Worm (Caenorhabditis elegans) whole organism, young adult: ENCODE data around the gene tsn-1.

Source experiments
- F33H1.4 ChIP-seq: fragments of 200-800 bp; sonication (Bioruptor generic); IDR thresholded peaks from 2 replicates; pipeline ENCODE4 v1.3.6; 2022; ENCODE audit warnings: missing genetic modification reagents, missing genetic modification characterization, missing compliant biosample characterization
- F57C9.4 ChIP-seq: sonication (generic microtip); optimal IDR thresholded peaks from 2 replicates; lab custom pipeline; 2017; ENCODE audit warnings: mild to moderate bottlenecking, missing genetic modification characterization, missing compliant biosample characterization
- T26A5.8 ChIP-seq: sonication (generic microtip); optimal IDR thresholded peaks from 2 replicates; lab custom pipeline; 2016; ENCODE audit warnings: missing genetic modification characterization, missing compliant biosample characterization
- Y56A3A.18 ChIP-seq: fragments of 200-800 bp; sonication (Bioruptor generic); IDR thresholded peaks from 2 replicates; pipeline ENCODE4 v1.3.6; 2022; ENCODE audit warnings: missing genetic modification reagents, missing genetic modification characterization, missing compliant biosample characterization
- ZK185.1 ChIP-seq: sonication (generic microtip); optimal IDR thresholded peaks from 2 replicates; lab custom pipeline; 2016; ENCODE audit warnings: mild to moderate bottlenecking, missing genetic modification characterization, missing compliant biosample characterization; ENCODE audit not compliant: poor library complexity, severe bottlenecking
- ama-1 ChIP-seq, 3 experiments: fragments of 150-350 bp in 1 of 3; sonication (generic microtip) in 2 of 3; optimal IDR thresholded peaks; 2 replicates each; lab custom pipeline; 2014 to 2018; ENCODE audit warnings: missing biosample characterization in 2 of 3, missing genetic modification characterization in 2 of 3, missing genetic modification reagents in 2 of 3
- aptf-3 ChIP-seq: fragments of 200-800 bp; sonication (Bioruptor generic); IDR thresholded peaks from 2 replicates; pipeline ENCODE4 v1.3.6; 2022; ENCODE audit warnings: missing genetic modification characterization, missing compliant biosample characterization
- bed-2 ChIP-seq: fragments of 200-800 bp; sonication (Bioruptor generic); IDR thresholded peaks from 2 replicates; pipeline ENCODE4 v1.3.6; 2022; ENCODE audit warnings: missing genetic modification reagents, missing genetic modification characterization, missing compliant biosample characterization
- ccch-3 ChIP-seq: fragments of 200-800 bp; sonication (Bioruptor generic); optimal IDR thresholded peaks from 2 replicates; lab custom pipeline; 2018; ENCODE audit warnings: mild to moderate bottlenecking, missing genetic modification characterization, missing compliant biosample characterization
- cebp-1 ChIP-seq, 2 experiments: fragments of 200-800 bp in 1 of 2; sonication (Bioruptor generic) in 1 of 2; sonication (generic microtip) in 1 of 2; IDR thresholded peaks in 1 of 2; optimal IDR thresholded peaks in 1 of 2; 2 replicates each; pipeline versions ENCODE4 v1.3.6 to Lab custom; 2017 to 2022; ENCODE audit warnings: missing compliant biosample characterization in 2 of 2, missing genetic modification characterization in 2 of 2, mild to moderate bottlenecking in 1 of 2, missing genetic modification reagents in 1 of 2, moderate library complexity in 1 of 2
- cebp-2 ChIP-seq: fragments of 200-800 bp; sonication (Bioruptor generic); IDR thresholded peaks from 2 replicates; pipeline ENCODE4 v1.3.6; 2022; ENCODE audit warnings: missing genetic modification characterization, missing compliant biosample characterization
- ceh-91 ChIP-seq: fragments of 200-800 bp; sonication (Bioruptor generic); IDR thresholded peaks from 2 replicates; pipeline ENCODE4 v1.3.6; 2022; ENCODE audit warnings: missing genetic modification reagents, missing genetic modification characterization, missing compliant biosample characterization
- efl-1 ChIP-seq: fragments of 150-350 bp; optimal IDR thresholded peaks from 2 replicates; lab custom pipeline; 2014; ENCODE audit warnings: missing biosample characterization, missing genetic modification reagents, missing genetic modification characterization
- egrh-3 ChIP-seq: fragments of 200-800 bp; sonication (Bioruptor generic); IDR thresholded peaks from 2 replicates; pipeline ENCODE4 v1.3.6; 2022; ENCODE audit warnings: missing genetic modification reagents, missing genetic modification characterization, missing compliant biosample characterization
- ets-4 ChIP-seq: fragments of 200-800 bp; sonication (Bioruptor generic); optimal IDR thresholded peaks from 2 replicates; lab custom pipeline; 2018; ENCODE audit warnings: mild to moderate bottlenecking, missing genetic modification characterization, missing compliant biosample characterization
- fkh-3 ChIP-seq: sonication (generic microtip); optimal IDR thresholded peaks from 2 replicates; lab custom pipeline; 2016; ENCODE audit warnings: mild to moderate bottlenecking, missing genetic modification characterization, missing compliant biosample characterization
- gei-17 ChIP-seq: fragments of 200-800 bp; sonication (Bioruptor generic); optimal IDR thresholded peaks from 2 replicates; lab custom pipeline; 2018; ENCODE audit warnings: mild to moderate bottlenecking, missing genetic modification characterization, missing compliant biosample characterization
- hlh-12 ChIP-seq: sonication (generic microtip); optimal IDR thresholded peaks from 2 replicates; lab custom pipeline; 2016; ENCODE audit warnings: missing genetic modification characterization, missing compliant biosample characterization
- lin-40 ChIP-seq: sonication (generic microtip); optimal IDR thresholded peaks from 2 replicates; lab custom pipeline; 2016; ENCODE audit warnings: missing genetic modification characterization, mild to moderate bottlenecking, missing compliant biosample characterization, missing genotype, missing genetic modification reagents
- lsl-1 ChIP-seq: fragments of 200-800 bp; sonication (Bioruptor generic); optimal IDR thresholded peaks from 2 replicates; lab custom pipeline; 2018; ENCODE audit warnings: mild to moderate bottlenecking, missing genetic modification characterization, moderate library complexity, missing compliant biosample characterization
- mcd-1 ChIP-seq: fragments of 200-800 bp; sonication (Bioruptor generic); IDR thresholded peaks from 2 replicates; pipeline ENCODE4 v1.3.6; 2022; ENCODE audit warnings: missing genetic modification reagents, missing genetic modification characterization, missing compliant biosample characterization
- mes-4 ChIP-seq: sonication (generic microtip); optimal IDR thresholded peaks from 2 replicates; lab custom pipeline; 2016; ENCODE audit warnings: missing genotype, missing genetic modification characterization, missing compliant biosample characterization
- mxl-1 ChIP-seq: sonication (generic microtip); optimal IDR thresholded peaks from 2 replicates; lab custom pipeline; 2016; ENCODE audit warnings: missing genetic modification characterization, missing compliant biosample characterization
- nhr-120 ChIP-seq: fragments of 200-800 bp; sonication (Bioruptor generic); IDR thresholded peaks from 2 replicates; pipeline ENCODE4 v1.3.6; 2022; ENCODE audit warnings: missing genetic modification characterization, missing compliant biosample characterization
- nhr-27 ChIP-seq: fragments of 200-800 bp; sonication (Bioruptor generic); optimal IDR thresholded peaks from 2 replicates; lab custom pipeline; 2018; ENCODE audit warnings: mild to moderate bottlenecking, missing genetic modification characterization, moderate library complexity, missing compliant biosample characterization
- nhr-80 ChIP-seq: sonication (generic microtip); optimal IDR thresholded peaks from 2 replicates; lab custom pipeline; 2016; ENCODE audit warnings: missing genetic modification characterization, missing compliant biosample characterization
- nhr-90 ChIP-seq: sonication (generic microtip); optimal IDR thresholded peaks from 2 replicates; lab custom pipeline; 2016; ENCODE audit warnings: missing genotype, mild to moderate bottlenecking, missing genetic modification characterization, missing compliant biosample characterization
- pbrm-1 ChIP-seq: fragments of 200-800 bp; sonication (Bioruptor generic); IDR thresholded peaks from 2 replicates; pipeline ENCODE4 v1.3.6; 2022; ENCODE audit warnings: missing genetic modification reagents, missing genetic modification characterization, missing compliant biosample characterization
- rcor-1 ChIP-seq: fragments of 200-800 bp; sonication (Bioruptor generic); IDR thresholded peaks from 2 replicates; pipeline ENCODE4 v1.3.6; 2022; ENCODE audit warnings: missing genetic modification reagents, missing genetic modification characterization, missing compliant biosample characterization
- snpc-4 ChIP-seq, 5 experiments: fragments of 150-350 bp in 1 of 5; sonication (generic microtip) in 4 of 5; optimal IDR thresholded peaks; 2 replicates each; lab custom pipeline; 2014 to 2018; ENCODE audit warnings: missing genetic modification characterization in 5 of 5, missing biosample characterization in 3 of 5, antibody characterized with exemption in 2 of 5, mild to moderate bottlenecking in 2 of 5, missing compliant biosample characterization in 2 of 5, missing genotype in 2 of 5, moderate library complexity in 2 of 5, missing genetic modification reagents in 1 of 5
- zfh-2 ChIP-seq: fragments of 200-800 bp; sonication (Bioruptor generic); conservative IDR thresholded peaks from 2 replicates; pipeline ENCODE4 v1.3.6; 2022; ENCODE audit warnings: missing genetic modification reagents, missing genetic modification characterization, missing compliant biosample characterization
- ztf-18 ChIP-seq: sonication (generic microtip); optimal IDR thresholded peaks from 2 replicates; lab custom pipeline; 2016; ENCODE audit warnings: missing genotype, mild to moderate bottlenecking, missing genetic modification characterization, missing compliant biosample characterization
- ztf-25 ChIP-seq: fragments of 200-800 bp; sonication (Bioruptor generic); IDR thresholded peaks from 2 replicates; pipeline ENCODE4 v1.3.6; 2022; ENCODE audit warnings: missing genetic modification reagents, missing genetic modification characterization, missing compliant biosample characterization

The tsn-1 gene

DNA sequence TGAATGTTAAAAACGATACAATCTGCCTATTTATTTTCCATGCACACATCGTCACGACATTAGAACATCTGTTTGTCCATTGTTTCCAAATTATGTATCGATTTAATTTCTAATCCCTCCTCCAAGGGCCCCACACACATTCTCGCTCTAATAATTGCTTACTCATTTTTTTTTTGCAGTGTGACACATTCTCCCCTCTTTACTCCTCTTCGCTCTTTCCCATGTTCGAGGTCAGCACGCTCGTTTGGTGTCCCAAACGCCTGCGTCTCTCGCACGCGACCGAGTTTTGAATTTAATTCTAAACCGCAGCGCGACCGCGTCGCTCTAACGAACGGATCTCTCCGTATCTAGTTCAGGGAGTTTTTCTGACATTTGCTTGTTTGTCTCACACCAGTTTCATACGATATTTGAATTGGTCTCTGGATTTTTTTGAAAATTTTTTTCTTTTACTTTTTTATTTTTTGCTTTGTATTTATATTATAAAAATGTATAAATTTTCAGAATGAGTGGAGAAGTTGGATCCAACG, 34.0 kb upstream of the tsn-1 start, which contains the start of the genes clec-140 and hmg-11 (continued):
- TF ChIP-seq cebp-1 (GFP tag; IDR thresholded peaks at IDR 0.05; lab: Robert Waterston, UW) = no peak
- no peak for TF ChIP-seq cebp-1 (tag; optimal IDR thresholded peaks at IDR 0.05; lab: Kevin White, UChicago)
- peak; percentile 77 for TF ChIP-seq nhr-80 (tag; lab: Kevin White, UChicago)
- no peak for TF ChIP-seq snpc-4 (GFP tag; optimal IDR thresholded peaks at IDR 0.05; lab: Kevin White, UChicago)
- no peak for TF ChIP-seq snpc-4 (tag; optimal IDR thresholded peaks at IDR 0.05; lab: Kevin White, UChicago)
- no peak for TF ChIP-seq T26A5.8 (tag; lab: Kevin White, UChicago)

DNA sequence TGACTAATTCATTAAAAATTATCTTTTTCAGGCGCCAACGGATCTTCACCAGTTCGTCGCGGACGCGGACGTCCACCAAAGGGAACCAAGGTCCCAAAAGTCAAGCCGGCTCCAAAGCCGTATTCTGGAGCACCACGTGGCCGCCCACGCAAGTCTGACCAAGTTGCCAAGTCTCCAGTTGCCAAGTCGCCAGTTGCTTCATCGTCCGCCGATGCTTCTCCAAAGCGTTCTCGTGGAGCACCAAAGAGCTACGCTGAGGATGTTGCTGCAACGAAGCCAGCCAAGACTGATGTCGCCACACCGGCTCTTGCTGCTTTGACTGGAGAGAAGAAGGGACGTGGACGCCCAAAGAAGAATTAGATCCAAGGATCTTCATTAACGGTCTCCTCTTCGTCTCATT, 33.4 kb upstream of the tsn-1 start:
- no peak for TF ChIP-seq hlh-12
- TF ChIP-seq zfh-2 (GFP tag; lab: Robert Waterston, UW) = peak; percentile 64

DNA sequence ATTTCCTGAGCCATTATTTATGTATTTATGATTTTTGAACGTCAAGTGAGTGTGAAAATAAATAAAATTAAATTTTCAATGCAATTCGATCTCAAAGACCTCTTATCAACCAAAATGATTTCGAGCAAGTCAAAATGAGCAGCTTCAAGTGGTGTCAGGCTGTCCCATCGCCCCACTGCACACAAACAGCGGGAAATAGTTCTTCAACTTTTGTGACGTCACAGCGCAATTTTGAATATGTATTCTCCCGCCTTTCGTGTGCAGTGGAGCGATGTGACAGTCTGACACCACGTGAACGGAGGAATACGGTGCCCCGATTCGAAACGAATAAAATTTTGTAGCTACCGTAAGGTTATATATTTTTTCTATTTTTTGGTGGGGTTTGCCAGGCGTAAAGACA, 33.0 kb upstream of the tsn-1 start:
- TF ChIP-seq ama-1 (optimal IDR thresholded peaks at IDR 0.05; lab: Kevin White, UChicago) (no peak), ama-1 (GFP tag; optimal IDR thresholded peaks at IDR 0.05; lab: Kevin White, UChicago) (no peak), ztf-18 (no peak), F57C9.4 (tag; lab: Kevin White, UChicago) (no peak), nhr-27 (no peak), nhr-90 (tag; lab: Kevin White, UChicago) (no peak), bed-2 (no peak), ccch-3 (GFP tag; lab: Kevin White, UChicago) (no peak), rcor-1 (GFP tag; lab: Robert Waterston, UW) (no peak), ceh-91 (no peak), pbrm-1 (GFP tag; lab: Robert Waterston, UW) (no peak), ztf-25 (GFP tag; lab: Robert Waterston, UW) (no peak), Y56A3A.18 (GFP tag; lab: Robert Waterston, UW) (no peak), efl-1 (GFP tag; lab: Kevin White, UChicago) (no peak), ZK185.1 (no peak), mxl-1 (no peak), mes-4 (tag; lab: Kevin White, UChicago) (no peak), ets-4 (GFP tag; lab: Kevin White, UChicago) (no peak)

DNA sequence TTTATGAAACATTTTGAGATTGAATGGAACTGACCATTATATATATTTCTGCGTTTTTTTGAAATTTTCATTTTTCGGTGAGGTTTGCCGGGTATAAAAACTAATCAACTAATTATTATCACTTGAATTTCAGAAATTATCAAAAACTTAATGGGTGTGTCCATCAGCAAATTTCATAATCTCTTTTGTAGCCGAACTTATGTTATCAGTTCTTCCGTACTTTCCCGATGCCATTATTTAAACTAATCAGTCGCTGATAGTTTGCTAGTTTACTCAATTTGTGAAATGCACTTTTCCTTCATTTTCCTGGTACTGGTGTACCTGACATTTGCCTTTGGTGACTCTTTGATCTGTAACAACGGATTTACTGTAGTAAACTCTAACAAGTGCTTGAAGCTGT, 32.4 kb upstream of the tsn-1 start:
- no peak for TF ChIP-seq mes-4 (tag; lab: Kevin White, UChicago)
- peak; percentile 74 for TF ChIP-seq nhr-80 (tag; lab: Kevin White, UChicago)

DNA sequence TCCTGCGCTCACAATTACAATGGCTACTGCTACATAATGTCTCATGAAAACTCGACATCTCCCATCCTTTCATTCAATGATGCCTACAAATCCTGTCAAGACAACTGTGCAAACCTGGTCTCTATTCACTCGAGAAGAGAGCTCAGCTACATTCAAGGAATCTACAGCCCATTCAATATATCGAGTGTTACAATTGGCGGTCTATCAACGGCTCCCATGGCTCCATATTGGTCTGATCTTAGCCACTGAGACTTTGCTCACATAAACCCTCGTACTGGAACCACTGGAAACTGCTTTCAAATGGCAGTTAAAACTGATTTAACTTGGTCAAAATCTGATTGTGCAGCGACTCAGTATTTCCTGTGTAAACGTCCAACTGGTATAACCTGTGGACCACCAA, 31.1 kb upstream of the tsn-1 start, which contains the start of gene T05A7.3:
Gene T05A7.3 (plus strand): TSS at position 301 of the 400 bp plus-strand sequence.
- TF ChIP-seq lsl-1 (GFP tag; lab: Kevin White, UChicago) = no peak
- TF ChIP-seq ceh-91 = no peak
- no peak for TF ChIP-seq nhr-120 (GFP tag; lab: Robert Waterston, UW)
- TF ChIP-seq lin-40 (tag; lab: Kevin White, UChicago) = no peak
- TF ChIP-seq F33H1.4 (GFP tag; lab: Robert Waterston, UW) = no peak
- TF ChIP-seq mcd-1 = no peak
- TF ChIP-seq fkh-3 = no peak

DNA sequence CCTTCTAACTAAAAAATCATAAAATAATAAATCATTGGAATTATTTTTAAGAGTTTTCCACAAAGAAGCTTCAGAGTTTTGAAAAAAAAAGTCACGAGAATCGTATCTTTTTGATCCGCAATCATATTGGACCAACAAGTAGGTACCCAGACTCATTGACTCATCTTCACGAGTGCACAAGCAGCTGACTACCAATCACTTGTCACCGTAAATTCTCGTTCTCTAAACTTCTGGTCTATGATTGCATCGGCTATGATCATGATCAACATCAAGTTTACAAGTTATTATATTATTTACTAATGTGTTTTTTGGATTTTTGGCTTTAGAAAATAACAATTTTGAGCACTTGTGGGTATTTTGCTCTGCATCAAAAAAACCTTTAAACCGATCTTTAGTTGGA, 30.4 kb upstream of the tsn-1 start:
- TF ChIP-seq egrh-3 (GFP tag; lab: Robert Waterston, UW) = no peak
- no peak for TF ChIP-seq cebp-2 (GFP tag; lab: Robert Waterston, UW)
- TF ChIP-seq aptf-3 = no peak
- no peak for TF ChIP-seq rcor-1 (GFP tag; lab: Robert Waterston, UW)
- no peak for TF ChIP-seq gei-17 (GFP tag; lab: Kevin White, UChicago)
- no peak for TF ChIP-seq cebp-1 (GFP tag; IDR thresholded peaks at IDR 0.05; lab: Robert Waterston, UW)
- no peak for TF ChIP-seq cebp-1 (tag; optimal IDR thresholded peaks at IDR 0.05; lab: Kevin White, UChicago)
